Worm (Caenorhabditis elegans) whole organism, L4 larva: ENCODE data around the gene F41E6.12.

Experiments used
- D1046.2 ChIP-seq: fragments of 200-800 bp; sonication (Bioruptor generic); IDR thresholded peaks from 2 replicates; pipeline ENCODE4 v1.3.6; 2022; ENCODE audit warnings: missing genetic modification characterization, missing compliant biosample characterization
- F10B5.3 ChIP-seq: sonication (generic microtip); optimal IDR thresholded peaks from 2 replicates; lab custom pipeline; 2016; ENCODE audit warnings: mild to moderate bottlenecking, missing genetic modification characterization, missing compliant biosample characterization
- F37D6.2 ChIP-seq: sonication (generic microtip); optimal IDR thresholded peaks from 2 replicates; lab custom pipeline; 2016; ENCODE audit warnings: mild to moderate bottlenecking, missing genetic modification characterization, missing compliant biosample characterization
- F44E2.7 ChIP-seq: fragments of 200-800 bp; sonication (Bioruptor generic); IDR thresholded peaks from 2 replicates; pipeline ENCODE4 v2.1.2; 2022; ENCODE audit warnings: missing genetic modification characterization, missing compliant biosample characterization
- Y105C5A.15 ChIP-seq: fragments of 200-800 bp; sonication (Bioruptor generic); IDR thresholded peaks from 2 replicates; pipeline ENCODE4 v1.3.6; 2022; ENCODE audit warnings: missing genetic modification characterization, missing compliant biosample characterization
- Y48G9A.11 ChIP-seq: fragments of 200-800 bp; sonication (Bioruptor generic); IDR thresholded peaks from 2 replicates; pipeline ENCODE4 v1.3.6; 2022; ENCODE audit warnings: missing genetic modification reagents, missing genetic modification characterization, missing compliant biosample characterization
- Y5F2A.4 ChIP-seq: fragments of 200-800 bp; sonication (Bioruptor generic); optimal IDR thresholded peaks from 2 replicates; lab custom pipeline; 2018; ENCODE audit warnings: mild to moderate bottlenecking, missing genetic modification characterization, missing compliant biosample characterization
- ZK337.2 ChIP-seq: fragments of 200-800 bp; sonication (Bioruptor generic); IDR thresholded peaks from 2 replicates; pipeline ENCODE4 v1.3.6; 2022; ENCODE audit warnings: missing genetic modification reagents, missing genetic modification characterization, missing compliant biosample characterization
- ceh-32 ChIP-seq: sonication (generic microtip); optimal IDR thresholded peaks from 2 replicates; lab custom pipeline; 2016; ENCODE audit warnings: mild to moderate bottlenecking, missing genetic modification characterization, missing compliant biosample characterization; ENCODE audit not compliant: poor library complexity
- ceh-82 ChIP-seq: sonication (generic microtip); optimal IDR thresholded peaks from 2 replicates; lab custom pipeline; 2017; ENCODE audit warnings: missing biosample characterization, missing genetic modification characterization
- ctbp-1 ChIP-seq: fragments of 200-800 bp; sonication (Bioruptor generic); IDR thresholded peaks from 2 replicates; pipeline ENCODE4 v1.3.6; 2022; ENCODE audit warnings: missing genetic modification reagents, missing genetic modification characterization, missing compliant biosample characterization
- daf-16 ChIP-seq, 3 experiments: sonication (generic microtip); optimal IDR thresholded peaks; 2 replicates each; lab custom pipeline; 2016 to 2017; ENCODE audit warnings: missing genetic modification characterization in 3 of 3, missing genetic modification reagents in 3 of 3, mild to moderate bottlenecking in 2 of 3, missing compliant biosample characterization in 2 of 3, missing biosample characterization in 1 of 3, moderate library complexity in 1 of 3
- daf-19 ChIP-seq: fragments of 200-800 bp; sonication (Bioruptor generic); conservative IDR thresholded peaks from 2 replicates; pipeline ENCODE4 v1.3.6; 2022; ENCODE audit warnings: missing genetic modification characterization, missing compliant biosample characterization
- dmd-6 ChIP-seq: fragments of 200-800 bp; sonication (Bioruptor generic); IDR thresholded peaks from 2 replicates; pipeline ENCODE4 v1.3.6; 2022; ENCODE audit warnings: missing genetic modification reagents, missing genetic modification characterization, missing compliant biosample characterization
- dmd-8 ChIP-seq: fragments of 200-800 bp; sonication (Bioruptor generic); IDR thresholded peaks from 2 replicates; pipeline ENCODE4 v1.3.6; 2022; ENCODE audit warnings: missing genetic modification characterization, missing compliant biosample characterization
- dpl-1 ChIP-seq: fragments of 150-350 bp; optimal IDR thresholded peaks from 2 replicates; lab custom pipeline; 2014; ENCODE audit warnings: missing biosample characterization, missing genetic modification reagents, missing genetic modification characterization
- duxl-1 ChIP-seq: sonication (generic microtip); optimal IDR thresholded peaks from 2 replicates; lab custom pipeline; 2016; ENCODE audit warnings: mild to moderate bottlenecking, missing genetic modification characterization, moderate library complexity, missing compliant biosample characterization; ENCODE audit not compliant: poor library complexity
- dve-1 ChIP-seq: sonication (generic microtip); optimal IDR thresholded peaks from 2 replicates; lab custom pipeline; 2017; ENCODE audit warnings: antibody characterized with exemption, mild to moderate bottlenecking, missing genetic modification characterization, missing compliant biosample characterization; ENCODE audit not compliant: insufficient read depth
- egl-27 ChIP-seq: sonication (generic microtip); optimal IDR thresholded peaks from 3 replicates; lab custom pipeline; 2017; ENCODE audit warnings: missing biosample characterization, missing genetic modification reagents, missing genetic modification characterization
- fos-1 ChIP-seq: fragments of 150-350 bp; optimal IDR thresholded peaks from 2 replicates; lab custom pipeline; 2014; ENCODE audit warnings: missing biosample characterization, missing genetic modification characterization
- hlh-30 ChIP-seq: sonication (generic microtip); optimal IDR thresholded peaks from 2 replicates; lab custom pipeline; 2017; ENCODE audit warnings: antibody characterized with exemption, mild to moderate bottlenecking, missing genetic modification characterization, missing compliant biosample characterization; ENCODE audit not compliant: insufficient read depth
- hmg-1.1 ChIP-seq: fragments of 200-800 bp; sonication (Bioruptor generic); IDR thresholded peaks from 2 replicates; pipeline ENCODE4 v1.3.6; 2022; ENCODE audit warnings: missing genetic modification reagents, missing genetic modification characterization, missing compliant biosample characterization
- jun-1 ChIP-seq: fragments of 150-350 bp; optimal IDR thresholded peaks from 2 replicates; lab custom pipeline; 2014; ENCODE audit warnings: missing biosample characterization, missing genetic modification reagents, missing genetic modification characterization
- lin-13 ChIP-seq: fragments of 150-350 bp; optimal IDR thresholded peaks from 2 replicates; lab custom pipeline; 2014; ENCODE audit warnings: missing biosample characterization, missing genetic modification reagents, missing genetic modification characterization
- lir-3 ChIP-seq: sonication (generic microtip); optimal IDR thresholded peaks from 2 replicates; lab custom pipeline; 2016; ENCODE audit warnings: mild to moderate bottlenecking, missing genetic modification characterization, missing compliant biosample characterization
- lsy-2 ChIP-seq, 2 experiments: fragments of 150-350 bp in 1 of 2; sonication (generic microtip) in 1 of 2; optimal IDR thresholded peaks; 2 replicates each; lab custom pipeline; 2014 to 2017; ENCODE audit warnings: missing biosample characterization in 2 of 2, missing genetic modification characterization in 2 of 2
- madf-9 ChIP-seq: fragments of 200-800 bp; sonication (Bioruptor generic); conservative IDR thresholded peaks from 2 replicates; pipeline ENCODE4 v1.3.6; 2022; ENCODE audit warnings: missing genetic modification reagents, missing genetic modification characterization, missing compliant biosample characterization
- mdt-29 ChIP-seq: fragments of 200-800 bp; sonication (Bioruptor generic); IDR thresholded peaks from 2 replicates; pipeline ENCODE4 v1.3.6; 2022; ENCODE audit warnings: missing genetic modification reagents, missing genetic modification characterization, missing compliant biosample characterization
- mep-1 ChIP-seq: fragments of 150-350 bp; sonication (generic microtip); optimal IDR thresholded peaks from 3 replicates; lab custom pipeline; 2014; ENCODE audit warnings: missing biosample characterization, missing genetic modification characterization
- mes-2 ChIP-seq: sonication (generic microtip); optimal IDR thresholded peaks from 2 replicates; lab custom pipeline; 2016; ENCODE audit warnings: missing genotype, mild to moderate bottlenecking, missing genetic modification characterization, missing compliant biosample characterization; ENCODE audit not compliant: poor library complexity, severe bottlenecking
- mxl-2 ChIP-seq: fragments of 200-800 bp; sonication (Bioruptor generic); conservative IDR thresholded peaks from 2 replicates; pipeline ENCODE4 v1.3.6; 2022; ENCODE audit warnings: missing genetic modification reagents, missing genetic modification characterization, missing compliant biosample characterization
- mxl-3 ChIP-seq: fragments of 200-800 bp; sonication (Bioruptor generic); optimal IDR thresholded peaks from 2 replicates; lab custom pipeline; 2018; ENCODE audit warnings: mild to moderate bottlenecking, missing genetic modification characterization, missing compliant biosample characterization
- nhr-111 ChIP-seq: fragments of 200-800 bp; sonication (Bioruptor generic); optimal IDR thresholded peaks from 2 replicates; lab custom pipeline; 2018; ENCODE audit warnings: mild to moderate bottlenecking, missing genetic modification characterization, missing compliant biosample characterization
- nhr-237 ChIP-seq: sonication (generic microtip); optimal IDR thresholded peaks from 2 replicates; lab custom pipeline; 2017; ENCODE audit warnings: missing biosample characterization, missing genetic modification characterization
- nhr-28 ChIP-seq: fragments of 150-350 bp; optimal IDR thresholded peaks from 2 replicates; lab custom pipeline; 2014; ENCODE audit warnings: missing biosample characterization, missing genetic modification characterization
- nhr-41 ChIP-seq: fragments of 200-800 bp; sonication (Bioruptor generic); IDR thresholded peaks from 2 replicates; pipeline ENCODE4 v1.3.6; 2022; ENCODE audit warnings: missing genetic modification reagents, missing genetic modification characterization, missing compliant biosample characterization
- nhr-42 ChIP-seq: fragments of 200-800 bp; sonication (Bioruptor generic); IDR thresholded peaks from 2 replicates; pipeline ENCODE4 v1.3.6; 2022; ENCODE audit warnings: missing genetic modification characterization, missing compliant biosample characterization
- nhr-48 ChIP-seq: sonication (generic microtip); optimal IDR thresholded peaks from 2 replicates; lab custom pipeline; 2016; ENCODE audit warnings: mild to moderate bottlenecking, missing genetic modification characterization, missing compliant biosample characterization
- nhr-76 ChIP-seq: fragments of 150-350 bp; optimal IDR thresholded peaks from 2 replicates; lab custom pipeline; 2014; ENCODE audit warnings: missing biosample characterization, missing genetic modification characterization
- saeg-2 ChIP-seq: fragments of 200-800 bp; sonication (Bioruptor generic); IDR thresholded peaks from 2 replicates; pipeline ENCODE4 v1.3.6; 2022; ENCODE audit warnings: missing genetic modification reagents, missing genetic modification characterization, missing compliant biosample characterization
- sdz-12 ChIP-seq: fragments of 200-800 bp; sonication (Bioruptor generic); optimal IDR thresholded peaks from 2 replicates; lab custom pipeline; 2018; ENCODE audit warnings: mild to moderate bottlenecking, missing genetic modification characterization, missing compliant biosample characterization
- set-16 ChIP-seq: fragments of 200-800 bp; sonication (Bioruptor generic); IDR thresholded peaks from 2 replicates; pipeline ENCODE4 v1.3.6; 2022; ENCODE audit warnings: missing genetic modification reagents, missing genetic modification characterization, missing compliant biosample characterization
- snpc-1.2 ChIP-seq: fragments of 200-800 bp; sonication (Bioruptor generic); IDR thresholded peaks from 2 replicates; pipeline ENCODE4 v1.3.6; 2022; ENCODE audit warnings: missing genetic modification reagents, missing genetic modification characterization, missing compliant biosample characterization
- spr-1 ChIP-seq: sonication (generic microtip); optimal IDR thresholded peaks from 2 replicates; lab custom pipeline; 2016; ENCODE audit warnings: mild to moderate bottlenecking, missing genetic modification characterization, missing compliant biosample characterization
- spr-3 ChIP-seq: fragments of 200-800 bp; sonication (Bioruptor generic); optimal IDR thresholded peaks from 2 replicates; lab custom pipeline; 2018; ENCODE audit warnings: mild to moderate bottlenecking, missing genetic modification characterization, missing compliant biosample characterization
- tra-1 ChIP-seq: fragments of 200-800 bp; sonication (Bioruptor generic); IDR thresholded peaks from 2 replicates; pipeline ENCODE4 v1.3.6; 2022; ENCODE audit warnings: missing genetic modification reagents, missing genetic modification characterization, missing compliant biosample characterization
- unc-130 ChIP-seq: sonication (generic microtip); optimal IDR thresholded peaks from 2 replicates; lab custom pipeline; 2016; ENCODE audit warnings: missing genetic modification reagents, missing genetic modification characterization, missing compliant biosample characterization
- unc-39 ChIP-seq: sonication (generic microtip); optimal IDR thresholded peaks from 2 replicates; lab custom pipeline; 2017; ENCODE audit warnings: missing biosample characterization, missing genetic modification characterization
- unc-62 ChIP-seq, 3 experiments: fragments of 150-350 bp in 1 of 3; sonication (generic microtip); optimal IDR thresholded peaks in 2 of 3; peaks in 1 of 3; 1 replicate in 1 of 3; 2 replicates in 2 of 3; lab custom pipeline; 2014 to 2017; ENCODE audit warnings: missing biosample characterization in 3 of 3, missing genetic modification characterization in 3 of 3, missing genetic modification reagents in 3 of 3, missing genotype in 1 of 3
- zfp-3 ChIP-seq: fragments of 200-800 bp; sonication (Bioruptor generic); conservative IDR thresholded peaks from 2 replicates; pipeline ENCODE4 v1.3.6; 2022; ENCODE audit warnings: missing genetic modification reagents, missing genetic modification characterization, missing compliant biosample characterization

Gene F41E6.12

ce11 chrV:8648251-8648650, 19.3 kb upstream of the F41E6.12 start (continued):
- TF ChIP-seq jun-1, result no peak
- no peak for TF ChIP-seq F37D6.2 (tag; lab: Kevin White, UChicago)
- no peak for TF ChIP-seq daf-19 (GFP tag; lab: Robert Waterston, UW)
- no peak for TF ChIP-seq ceh-82 (tag; lab: Kevin White, UChicago)
- no peak for TF ChIP-seq ZK337.2 (GFP tag; lab: Robert Waterston, UW)
- no peak for TF ChIP-seq D1046.2 (GFP tag; lab: Robert Waterston, UW)
- TF ChIP-seq sdz-12 (GFP tag; lab: Kevin White, UChicago), result no peak
- no peak for TF ChIP-seq madf-9 (GFP tag; lab: Robert Waterston, UW)
- TF ChIP-seq dmd-8 (GFP tag; lab: Robert Waterston, UW), result no peak
- no peak for TF ChIP-seq Y48G9A.11 (GFP tag; lab: Robert Waterston, UW)
- TF ChIP-seq Y105C5A.15, result no peak
- TF ChIP-seq tra-1, result 0 out of 2 replicates have a peak, but pooled peaks have one; percentile 63
- TF ChIP-seq duxl-1, result no peak
- no peak for TF ChIP-seq dpl-1
- no peak for TF ChIP-seq lir-3 (tag; lab: Kevin White, UChicago)
- no peak for TF ChIP-seq mdt-29 (GFP tag; lab: Robert Waterston, UW)
- no peak for TF ChIP-seq lin-13 (GFP tag; lab: Kevin White, UChicago)
- TF ChIP-seq ceh-32 (tag; lab: Kevin White, UChicago), result no peak
- no peak for TF ChIP-seq hmg-1.1 (GFP tag; lab: Robert Waterston, UW)
- no peak for TF ChIP-seq Y5F2A.4
- no peak; the same call in 1 of the 2 replicates for TF ChIP-seq nhr-41 (GFP tag; lab: Robert Waterston, UW)
- TF ChIP-seq dmd-6 (GFP tag; lab: Robert Waterston, UW), result peak; percentile 90
- no peak for TF ChIP-seq nhr-111 (GFP tag; lab: Kevin White, UChicago)
- TF ChIP-seq mxl-2 (GFP tag; lab: Robert Waterston, UW), result no peak
- no peak for TF ChIP-seq unc-39 (tag; lab: Kevin White, UChicago)
- TF ChIP-seq spr-1 (tag; lab: Kevin White, UChicago), result no peak
- TF ChIP-seq fos-1 (tag; lab: Kevin White, UChicago), result no peak
- TF ChIP-seq unc-130 (GFP tag; lab: Kevin White, UChicago), result no peak
- no peak for TF ChIP-seq mes-2 (tag; lab: Kevin White, UChicago)
- no peak for TF ChIP-seq egl-27 (tag; lab: Kevin White, UChicago)
- no peak for TF ChIP-seq F44E2.7 (GFP tag; lab: Robert Waterston, UW)
- no peak for TF ChIP-seq hlh-30
- TF ChIP-seq F10B5.3 (tag; lab: Kevin White, UChicago), result no peak
- TF ChIP-seq zfp-3, result no peak
- TF ChIP-seq saeg-2 (GFP tag; lab: Robert Waterston, UW), result no peak
- TF ChIP-seq unc-62 (GFP tag; optimal IDR thresholded peaks at IDR 0.05 in 1 of 2; lab: Kevin White, UChicago), result no peak
- no peak for TF ChIP-seq unc-62 (tag; optimal IDR thresholded peaks at IDR 0.05; lab: Kevin White, UChicago)
- peak; percentile 13 for TF ChIP-seq mxl-3 (GFP tag; lab: Kevin White, UChicago)
- no peak for TF ChIP-seq snpc-1.2
- TF ChIP-seq nhr-42 (GFP tag; lab: Robert Waterston, UW), result no peak

- TF ChIP-seq spr-3 (no peak), mep-1 (tag; lab: Kevin White, UChicago) (no peak), sdz-12 (GFP tag; lab: Kevin White, UChicago) (no peak), nhr-48 (tag; lab: Kevin White, UChicago) (no peak), nhr-76 (tag; lab: Kevin White, UChicago) (no peak), lsy-2 (tag; optimal IDR thresholded peaks at IDR 0.05; lab: Kevin White, UChicago) (no peak), dve-1 (tag; lab: Kevin White, UChicago) (peak; percentile 3), set-16 (no peak), ctbp-1 (GFP tag; lab: Robert Waterston, UW) (no peak), nhr-42 (GFP tag; lab: Robert Waterston, UW) (no peak), nhr-28 (peak; percentile 15), duxl-1 (no peak), unc-62 (GFP tag; optimal IDR thresholded peaks at IDR 0.05 in 1 of 2; lab: Kevin White, UChicago) (peak in 1 of 2 experiments; percentile 30), unc-62 (tag; optimal IDR thresholded peaks at IDR 0.05; lab: Kevin White, UChicago) (no peak), daf-19 (GFP tag; lab: Robert Waterston, UW) (no peak), daf-16 (GFP tag; optimal IDR thresholded peaks at IDR 0.05; lab: Kevin White, UChicago) (no peak), daf-16 (tag; optimal IDR thresholded peaks at IDR 0.05; lab: Kevin White, UChicago) (peak; percentile 23), nhr-237 (tag; lab: Kevin White, UChicago) (no peak), mxl-2 (GFP tag; lab: Robert Waterston, UW) (no peak)
Measured at ce11 chrV:8643093-8643492, 14.2 kb upstream of the F41E6.12 start, which contains the start of gene asp-13. Gene asp-13 (minus strand): TSS chrV:8643193.
